Worm (Caenorhabditis elegans): ENCODE results near the gene clec-245.

Gene clec-245

DNA sequence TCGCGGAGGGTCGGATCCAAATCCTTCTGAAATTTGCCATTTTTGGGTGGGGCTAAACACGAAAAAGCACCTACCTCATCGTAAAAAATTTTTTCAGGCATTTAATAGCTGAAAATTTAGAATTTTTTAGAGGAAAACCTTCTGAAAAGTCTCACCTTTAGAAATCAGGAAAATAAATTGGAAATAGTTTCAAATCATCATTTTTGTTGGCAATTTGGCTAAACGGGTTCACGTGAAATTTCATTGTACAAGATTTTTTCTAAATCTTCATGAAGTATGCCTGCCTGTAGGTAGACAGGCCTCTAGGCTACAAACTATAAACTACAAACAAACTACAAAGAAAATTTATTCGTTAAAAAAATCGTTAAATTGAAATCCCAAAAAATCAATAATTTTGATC is 20.0 kb downstream of the clec-245 start, which contains the start of gene C14A6.7:
Gene C14A6.7, minus strand, starts transcription at position 101 of the 400 bp plus-strand sequence.
- TF ChIP-seq nhr-23 (tag; optimal IDR thresholded peaks at IDR 0.05), result no peak
- no peak for TF ChIP-seq pha-4 (tag; optimal IDR thresholded peaks at IDR 0.05)
- no peak for TF ChIP-seq nhr-25 (tag; optimal IDR thresholded peaks at IDR 0.05)
- TF ChIP-seq nhr-67 (tag; optimal IDR thresholded peaks at IDR 0.05), result no peak
- no peak for TF ChIP-seq ceh-28 (tag; optimal IDR thresholded peaks at IDR 0.05)
- no peak for TF ChIP-seq hmg-11 (tag; optimal IDR thresholded peaks at IDR 0.05)
- TF ChIP-seq ztf-11 (tag; optimal IDR thresholded peaks at IDR 0.05), result no peak
- no peak for TF ChIP-seq mdl-1 (tag; optimal IDR thresholded peaks at IDR 0.05)
- TF ChIP-seq snpc-4 (tag; optimal IDR thresholded peaks at IDR 0.05), result no peak
- TF ChIP-seq mml-1 (tag; optimal IDR thresholded peaks at IDR 0.05), result no peak
- TF ChIP-seq unc-39 (tag; optimal IDR thresholded peaks at IDR 0.05), result no peak
- no peak for TF ChIP-seq nhr-43 (tag; optimal IDR thresholded peaks at IDR 0.05; ENCODE audit: poor library complexity, severe bottlenecking)
- TF ChIP-seq fos-1 (tag; optimal IDR thresholded peaks at IDR 0.05), result no peak
- TF ChIP-seq nhr-12 (tag; optimal IDR thresholded peaks at IDR 0.05), result no peak
- TF ChIP-seq unc-62 (GFP tag; optimal IDR thresholded peaks at IDR 0.05), result no peak

DNA sequence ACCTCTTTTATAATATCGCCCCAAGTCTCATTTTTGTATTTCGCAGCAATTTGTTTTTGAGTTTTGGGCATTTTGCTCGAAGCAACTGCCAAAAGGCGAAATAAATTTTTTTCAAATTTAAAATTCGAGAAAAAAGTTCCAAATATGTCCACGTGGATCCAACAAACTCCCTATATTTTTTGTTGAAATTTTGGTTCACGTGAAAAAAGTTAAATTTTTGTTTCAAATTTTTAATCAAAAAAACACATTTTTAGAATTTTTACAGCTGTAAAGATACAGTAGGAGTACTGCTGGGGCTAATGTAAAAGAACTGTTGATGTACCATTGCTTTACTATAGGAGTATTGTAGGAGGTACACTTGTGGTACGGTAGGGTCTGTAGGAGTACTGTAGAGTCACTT is 21.1 kb downstream of the clec-245 start, which contains the start of gene C14A6.6:
Gene C14A6.6, minus strand, starts transcription at position 101 of the 400 bp plus-strand sequence.
- TF ChIP-seq egl-5 (tag; optimal IDR thresholded peaks at IDR 0.05), result no peak
- no peak for TF ChIP-seq jun-1 (tag; optimal IDR thresholded peaks at IDR 0.05)
- TF ChIP-seq snpc-4 (tag; optimal IDR thresholded peaks at IDR 0.05), result no peak
- TF ChIP-seq nfya-1 (tag; optimal IDR thresholded peaks at IDR 0.05; ENCODE audit: insufficient read depth), result no peak
- TF ChIP-seq nhr-28 (tag; optimal IDR thresholded peaks at IDR 0.05), result no peak
- no peak for TF ChIP-seq eor-1 (tag; optimal IDR thresholded peaks at IDR 0.05)

DNA sequence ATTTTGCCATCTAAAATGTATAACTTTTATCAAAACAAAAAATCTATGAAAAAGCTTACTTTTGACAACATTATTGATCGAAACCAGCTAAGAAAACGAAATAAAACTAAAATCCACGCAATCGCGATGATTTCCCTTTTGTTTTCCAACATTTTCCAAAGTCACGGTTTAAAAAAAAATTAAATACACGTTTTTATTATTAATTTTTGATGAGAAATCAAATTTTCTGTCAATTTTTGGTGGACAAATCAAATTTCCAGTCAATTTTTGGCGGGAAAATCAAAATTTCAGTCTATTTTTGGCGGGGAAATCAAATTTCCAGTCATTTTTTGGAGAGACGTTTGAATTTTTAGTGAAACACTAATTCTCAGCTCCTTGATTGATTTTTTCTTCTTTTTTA is 23.5 kb downstream of the clec-245 start, which contains the start of gene C14A6.5:
Gene C14A6.5, minus strand, starts transcription at position 101 of the 400 bp plus-strand sequence.
- TF ChIP-seq nfya-1 (tag; optimal IDR thresholded peaks at IDR 0.05; ENCODE audit: insufficient read depth) (no peak), unc-39 (tag; optimal IDR thresholded peaks at IDR 0.05) (no peak), ceh-82 (tag; optimal IDR thresholded peaks at IDR 0.05) (no peak), nhr-77 (tag; optimal IDR thresholded peaks at IDR 0.05) (no peak), eor-1 (tag; optimal IDR thresholded peaks at IDR 0.05) (no peak), mdl-1 (tag; optimal IDR thresholded peaks at IDR 0.05) (no peak), ceh-9 (tag; optimal IDR thresholded peaks at IDR 0.05) (no peak), ZK546.5 (tag; optimal IDR thresholded peaks at IDR 0.05) (no peak), nhr-67 (tag; optimal IDR thresholded peaks at IDR 0.05) (no peak), daf-12 (tag; optimal IDR thresholded peaks at IDR 0.05) (no peak), elt-3 (tag; optimal IDR thresholded peaks at IDR 0.05) (no peak), R02D3.7 (tag; optimal IDR thresholded peaks at IDR 0.05) (no peak), egl-5 (tag; optimal IDR thresholded peaks at IDR 0.05) (no peak), nhr-237 (tag; optimal IDR thresholded peaks at IDR 0.05) (no peak)

- TF ChIP-seq nhr-76 (tag; optimal IDR thresholded peaks at IDR 0.05) (no peak), egl-27 (tag; optimal IDR thresholded peaks at IDR 0.05) (no peak), pha-4 (tag; optimal IDR thresholded peaks at IDR 0.05) (no peak), ztf-11 (tag; optimal IDR thresholded peaks at IDR 0.05) (no peak), nhr-25 (tag; optimal IDR thresholded peaks at IDR 0.05) (no peak), nhr-23 (tag; optimal IDR thresholded peaks at IDR 0.05) (no peak), mdl-1 (tag; optimal IDR thresholded peaks at IDR 0.05) (no peak)
Measured at ce11 chrV:18163434-18163833, 24.8 kb downstream of the clec-245 start.

DNA sequence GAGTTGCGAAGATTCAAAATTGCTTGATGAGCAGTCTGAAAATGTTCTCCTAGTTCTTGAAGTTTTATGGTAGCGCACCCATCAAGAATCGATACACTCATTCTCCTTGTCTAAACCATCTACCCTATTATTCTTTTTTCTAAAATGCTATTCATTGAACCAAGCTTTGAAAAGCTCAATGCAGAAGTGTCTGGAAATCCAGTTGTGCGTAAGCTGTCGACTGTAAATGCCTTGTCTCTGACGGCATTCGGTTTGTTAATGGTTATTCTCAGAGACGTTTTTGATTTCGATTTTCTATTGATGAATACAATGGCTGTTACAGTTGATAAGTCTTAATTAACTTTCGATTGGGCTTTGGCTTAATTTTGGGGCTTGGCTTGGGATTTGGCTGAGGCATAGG is 25.7 kb downstream of the clec-245 start, which contains the start of gene C14A6.12:
Gene C14A6.12, minus strand, starts transcription at position 101 of the 400 bp plus-strand sequence.
- TF ChIP-seq lin-39 (tag; optimal IDR thresholded peaks at IDR 0.05) (no peak), ztf-11 (tag; optimal IDR thresholded peaks at IDR 0.05) (no peak), lin-15B (tag; optimal IDR thresholded peaks at IDR 0.05) (no peak), fos-1 (tag; optimal IDR thresholded peaks at IDR 0.05) (no peak), hmg-11 (tag; optimal IDR thresholded peaks at IDR 0.05) (no peak), ceh-9 (tag; optimal IDR thresholded peaks at IDR 0.05) (no peak), mdl-1 (tag; optimal IDR thresholded peaks at IDR 0.05) (no peak), aly-2 (tag; optimal IDR thresholded peaks at IDR 0.05) (no peak), elt-2 (tag; optimal IDR thresholded peaks at IDR 0.05) (no peak), jun-1 (tag; optimal IDR thresholded peaks at IDR 0.05) (no peak), nhr-25 (tag; optimal IDR thresholded peaks at IDR 0.05) (no peak), pqm-1 (tag; optimal IDR thresholded peaks at IDR 0.05) (no peak), elt-3 (tag; optimal IDR thresholded peaks at IDR 0.05) (no peak)

Measured in whole organism, L3 larva.